Fruit fly (Drosophila melanogaster) whole organism, prepupa: ENCODE data around the gene CG5181.

Experiments
- CG10669 ChIP-seq: fragments of 200-800 bp; sonication (Bioruptor generic); optimal IDR thresholded peaks from 3 replicates; lab custom pipeline; 2018; ENCODE audit warnings: missing biosample characterization, mild to moderate bottlenecking, missing genetic modification characterization, moderate library complexity
- CG11294 ChIP-seq: fragments of 200-800 bp; sonication (Bioruptor generic); IDR thresholded peaks from 2 replicates; pipeline ENCODE4 v1.3.6; 2022; ENCODE audit warnings: missing biosample characterization, missing genetic modification characterization
- CG11762 ChIP-seq: fragments of 200-800 bp; sonication (Bioruptor generic); optimal IDR thresholded peaks from 3 replicates; lab custom pipeline; 2016; ENCODE audit warnings: missing biosample characterization, missing genetic modification characterization; ENCODE audit not compliant: insufficient read depth
- CG15336 ChIP-seq: fragments of 200-800 bp; sonication (Bioruptor generic); IDR thresholded peaks from 2 replicates; pipeline ENCODE4 v1.3.6; 2022; ENCODE audit warnings: missing biosample characterization, missing genetic modification characterization
- CG1621 ChIP-seq: fragments of 200-800 bp; sonication (Bioruptor generic); optimal IDR thresholded peaks from 3 replicates; lab custom pipeline; 2018; ENCODE audit warnings: missing biosample characterization, mild to moderate bottlenecking, missing genetic modification characterization
- CG16779 ChIP-seq: fragments of 200-800 bp; sonication (Bioruptor generic); optimal IDR thresholded peaks from 3 replicates; lab custom pipeline; 2017; ENCODE audit warnings: missing biosample characterization, mild to moderate bottlenecking, missing genetic modification characterization
- CG3032 ChIP-seq: fragments of 200-800 bp; optimal IDR thresholded peaks from 2 replicates; lab custom pipeline; 2019; ENCODE audit warnings: missing biosample characterization, mild to moderate bottlenecking, missing genetic modification characterization, moderate library complexity
- CG31627 ChIP-seq: fragments of 200-800 bp; sonication (Bioruptor generic); optimal IDR thresholded peaks from 3 replicates; lab custom pipeline; 2016; ENCODE audit warnings: missing biosample characterization, missing genetic modification characterization
- CG32006 ChIP-seq: fragments of 200-800 bp; sonication (Bioruptor generic); optimal IDR thresholded peaks from 3 replicates; lab custom pipeline; 2017; ENCODE audit warnings: missing biosample characterization, mild to moderate bottlenecking, missing genetic modification characterization
- CG3919 ChIP-seq: fragments of 200-800 bp; sonication (Bioruptor generic); optimal IDR thresholded peaks from 3 replicates; lab custom pipeline; 2016; ENCODE audit warnings: missing biosample characterization, missing genetic modification characterization
- CG4318 ChIP-seq: fragments of 200-800 bp; sonication (Bioruptor generic); optimal IDR thresholded peaks from 3 replicates; lab custom pipeline; 2017; ENCODE audit warnings: missing biosample characterization, mild to moderate bottlenecking, missing genetic modification characterization
- CG6276 ChIP-seq: fragments of 200-800 bp; sonication (Bioruptor generic); optimal IDR thresholded peaks from 2 replicates; lab custom pipeline; 2017; ENCODE audit warnings: missing biosample characterization, mild to moderate bottlenecking, missing genetic modification characterization
- CG6792 ChIP-seq: fragments of 200-800 bp; sonication (Bioruptor generic); optimal IDR thresholded peaks from 3 replicates; lab custom pipeline; 2016; ENCODE audit warnings: missing biosample characterization, missing genetic modification characterization
- CG6808 ChIP-seq: fragments of 200-800 bp; sonication (Bioruptor generic); optimal IDR thresholded peaks from 3 replicates; lab custom pipeline; 2017; ENCODE audit warnings: missing biosample characterization, missing genetic modification characterization, mild to moderate bottlenecking, moderate library complexity, missing genetic modification reagents
- CG8119 ChIP-seq: fragments of 200-800 bp; sonication (Bioruptor generic); IDR thresholded peaks from 3 replicates; pipeline ENCODE4 v1.3.6; 2022; ENCODE audit warnings: missing biosample characterization, missing genetic modification characterization
- CG8632 ChIP-seq: fragments of 200-800 bp; sonication (Bioruptor generic); optimal IDR thresholded peaks from 3 replicates; lab custom pipeline; 2016; ENCODE audit warnings: missing biosample characterization, missing genetic modification characterization
- CG9139 ChIP-seq: fragments of 200-800 bp; sonication (Bioruptor generic); optimal IDR thresholded peaks from 3 replicates; lab custom pipeline; 2017; ENCODE audit warnings: missing biosample characterization, mild to moderate bottlenecking, missing genetic modification characterization
- Eip75B ChIP-seq: fragments of 200-800 bp; sonication (Bioruptor generic); optimal IDR thresholded peaks from 3 replicates; lab custom pipeline; 2016; ENCODE audit warnings: missing biosample characterization, missing genetic modification characterization
- Eip78C ChIP-seq: fragments of 200-800 bp; sonication (Bioruptor generic); peaks from one replicate; lab custom pipeline; 2016; ENCODE audit warnings: missing biosample characterization, missing genetic modification characterization
- Ets21C ChIP-seq: fragments of 200-800 bp; sonication (Bioruptor generic); optimal IDR thresholded peaks from 3 replicates; lab custom pipeline; 2016; ENCODE audit warnings: missing biosample characterization, missing genetic modification characterization
- Ets96B ChIP-seq: fragments of 200-800 bp; optimal IDR thresholded peaks from 2 replicates; lab custom pipeline; 2019; ENCODE audit warnings: missing biosample characterization, mild to moderate bottlenecking, missing genetic modification characterization, moderate library complexity
- Gug ChIP-seq: fragments of 200-800 bp; sonication (Bioruptor generic); IDR thresholded peaks from 2 replicates; pipeline ENCODE4 v1.3.6; 2022; ENCODE audit warnings: missing biosample characterization, missing genetic modification characterization
- Hr38 ChIP-seq: sonication (Bioruptor generic); optimal IDR thresholded peaks from 2 replicates; lab custom pipeline; 2016; ENCODE audit warnings: missing biosample characterization, missing genetic modification characterization
- Hr39 ChIP-seq: fragments of 200-800 bp; sonication (Bioruptor generic); optimal IDR thresholded peaks from 2 replicates; lab custom pipeline; 2016; ENCODE audit warnings: missing biosample characterization, missing genetic modification characterization
- Hr4 ChIP-seq: fragments of 200-800 bp; sonication (Bioruptor generic); optimal IDR thresholded peaks from 3 replicates; lab custom pipeline; 2016; ENCODE audit warnings: missing biosample characterization, missing genetic modification characterization
- Lpt ChIP-seq: fragments of 200-800 bp; sonication (Bioruptor generic); optimal IDR thresholded peaks from 3 replicates; lab custom pipeline; 2016; ENCODE audit warnings: missing biosample characterization, missing genetic modification characterization
- Met ChIP-seq: fragments of 200-800 bp; sonication (Bioruptor generic); optimal IDR thresholded peaks from 3 replicates; lab custom pipeline; 2016; ENCODE audit warnings: missing biosample characterization, missing genetic modification characterization
- OdsH ChIP-seq: fragments of 200-800 bp; sonication (Bioruptor generic); optimal IDR thresholded peaks from 3 replicates; lab custom pipeline; 2016; ENCODE audit warnings: missing biosample characterization, missing genetic modification characterization
- Sox102F ChIP-seq: fragments of 200-800 bp; sonication (Bioruptor generic); optimal IDR thresholded peaks from 2 replicates; lab custom pipeline; 2016; ENCODE audit warnings: missing biosample characterization, mild to moderate bottlenecking, missing genetic modification characterization
- achi ChIP-seq: fragments of 200-800 bp; sonication (Bioruptor generic); optimal IDR thresholded peaks from 3 replicates; lab custom pipeline; 2016; ENCODE audit warnings: missing biosample characterization, missing genetic modification characterization
- cyc ChIP-seq: fragments of 200-800 bp; sonication (Bioruptor generic); optimal IDR thresholded peaks from 3 replicates; lab custom pipeline; 2016; ENCODE audit warnings: missing biosample characterization, missing genetic modification characterization
- dac ChIP-seq: fragments of 200-800 bp; sonication (Bioruptor generic); optimal IDR thresholded peaks from 2 replicates; lab custom pipeline; 2017; ENCODE audit warnings: missing biosample characterization, mild to moderate bottlenecking, missing genetic modification characterization
- dsx ChIP-seq: fragments of 200-800 bp; optimal IDR thresholded peaks from 3 replicates; lab custom pipeline; 2019; ENCODE audit warnings: missing biosample characterization, mild to moderate bottlenecking, missing genetic modification characterization, moderate library complexity; ENCODE audit not compliant: poor library complexity, severe bottlenecking
- eg ChIP-seq: fragments of 200-800 bp; sonication (Bioruptor generic); IDR thresholded peaks from 3 replicates; pipeline ENCODE4 v1.3.6; 2022; ENCODE audit warnings: missing biosample characterization, missing genetic modification characterization
- esn ChIP-seq: fragments of 200-800 bp; sonication (Bioruptor generic); optimal IDR thresholded peaks from 2 replicates; lab custom pipeline; 2016; ENCODE audit warnings: missing biosample characterization, mild to moderate bottlenecking, missing genetic modification characterization, moderate library complexity
- fd59A ChIP-seq: fragments of 200-800 bp; sonication (Bioruptor generic); optimal IDR thresholded peaks from 2 replicates; lab custom pipeline; 2017; ENCODE audit warnings: missing biosample characterization, mild to moderate bottlenecking, missing genetic modification characterization, missing genetic modification reagents
- fd85E ChIP-seq: fragments of 200-800 bp; sonication (Bioruptor generic); optimal IDR thresholded peaks from 3 replicates; lab custom pipeline; 2016; ENCODE audit warnings: missing biosample characterization, missing genetic modification characterization
- fkh ChIP-seq: fragments of 200-800 bp; sonication (Bioruptor generic); optimal IDR thresholded peaks from 3 replicates; lab custom pipeline; 2017; ENCODE audit warnings: missing biosample characterization, mild to moderate bottlenecking, missing genetic modification characterization, moderate library complexity
- lz ChIP-seq: fragments of 200-800 bp; sonication (Bioruptor generic); optimal IDR thresholded peaks from 3 replicates; lab custom pipeline; 2016; ENCODE audit warnings: missing biosample characterization, missing genetic modification characterization
- net ChIP-seq: fragments of 200-800 bp; sonication (Bioruptor generic); optimal IDR thresholded peaks from 3 replicates; lab custom pipeline; 2016; ENCODE audit warnings: missing biosample characterization, missing genetic modification characterization
- pdm3 ChIP-seq: fragments of 200-800 bp; sonication (Bioruptor generic); optimal IDR thresholded peaks from 3 replicates; lab custom pipeline; 2016; ENCODE audit warnings: missing biosample characterization, missing genetic modification characterization
- salr ChIP-seq, 2 experiments: fragments of 200-800 bp; sonication (Bioruptor generic); optimal IDR thresholded peaks; 3 replicates each; lab custom pipeline; 2016 to 2018; ENCODE audit warnings: missing biosample characterization in 2 of 2, missing genetic modification characterization in 2 of 2, mild to moderate bottlenecking in 1 of 2
- spab ChIP-seq: fragments of 200-800 bp; sonication (Bioruptor generic); optimal IDR thresholded peaks from 2 replicates; lab custom pipeline; 2017; ENCODE audit warnings: missing biosample characterization, mild to moderate bottlenecking, missing genetic modification characterization, missing genetic modification reagents
- svp ChIP-seq: fragments of 200-800 bp; sonication (Bioruptor generic); peaks from one replicate; lab custom pipeline; 2016; ENCODE audit warnings: missing biosample characterization, missing genetic modification characterization
- vri ChIP-seq: fragments of 200-800 bp; sonication (Bioruptor generic); optimal IDR thresholded peaks from 3 replicates; lab custom pipeline; 2016; ENCODE audit warnings: missing biosample characterization, mild to moderate bottlenecking, missing genetic modification characterization

Gene CG5181

dm6 chr2L:7418148-7418988, 8.8 kb upstream of the CG5181 start (continued):
- TF ChIP-seq CG11294 (0 out of 2 replicates have a peak, but pooled peaks have one; percentile 48), Met (GFP tag; lab: Kevin White, UChicago) (peak; percentile 88), OdsH (GFP tag; lab: Kevin White, UChicago) (peak; percentile 85), Hr38 (GFP tag; lab: Kevin White, UChicago) (no peak), vri (peak; percentile 58), CG16779 (tag; lab: Kevin White, UChicago) (peak; percentile 74), CG11762 (peak; percentile 79), Gug (GFP tag; lab: Robert Waterston, UW) (peak; percentile 38), achi (GFP tag; lab: Kevin White, UChicago) (peak; percentile 89), CG6792 (peak; percentile 82), pdm3 (GFP tag; lab: Kevin White, UChicago) (peak; percentile 65), svp (GFP tag; lab: Kevin White, UChicago) (peak; percentile 98), dsx (peak; percentile 57), fkh (GFP tag; lab: Kevin White, UChicago) (peak; percentile 70), fd59A (peak; percentile 68), Ets96B (tag; lab: Kevin White, UChicago) (peak; percentile 85), dac (GFP tag; lab: Kevin White, UChicago) (peak; percentile 39), CG9139 (GFP tag; lab: Kevin White, UChicago) (peak; percentile 45), CG8119 (peak; percentile 85), Ets21C (peak; percentile 52), CG8632 (peak; percentile 86), CG32006 (GFP tag; lab: Kevin White, UChicago) (peak; percentile 87), Hr4 (GFP tag; lab: Kevin White, UChicago) (peak; percentile 78), Eip78C (GFP tag; lab: Kevin White, UChicago) (peak; percentile 96), Eip75B (GFP tag; lab: Kevin White, UChicago) (peak; percentile 62), net (GFP tag; lab: Kevin White, UChicago) (peak; percentile 67), fd85E (GFP tag; lab: Kevin White, UChicago) (peak; percentile 23), salr (GFP tag; optimal IDR thresholded peaks at IDR 0.05; lab: Kevin White, UChicago) (peak; percentile 42 to 74), CG31627 (GFP tag; lab: Kevin White, UChicago) (peak; percentile 83), eg (GFP tag; lab: Robert Waterston, UW) (peak; percentile 44; the same call in 2 of the 3 replicates)

- TF ChIP-seq CG9139 (GFP tag; lab: Kevin White, UChicago) (no peak), esn (peak; percentile 63), CG8632 (no peak), svp (GFP tag; lab: Kevin White, UChicago) (no peak), Sox102F (no peak), lz (GFP tag; lab: Kevin White, UChicago) (peak; percentile 47), CG6792 (no peak), Gug (GFP tag; lab: Robert Waterston, UW) (no peak), Hr39 (GFP tag; lab: Kevin White, UChicago) (no peak), Eip78C (GFP tag; lab: Kevin White, UChicago) (peak; percentile 67), dsx (no peak), CG3032 (tag; lab: Kevin White, UChicago) (peak; percentile 47), Lpt (no peak), achi (GFP tag; lab: Kevin White, UChicago) (no peak), spab (no peak), CG6808 (GFP tag; lab: Kevin White, UChicago) (no peak), CG31627 (GFP tag; lab: Kevin White, UChicago) (peak; percentile 54), CG3919 (GFP tag; lab: Kevin White, UChicago) (no peak), OdsH (GFP tag; lab: Kevin White, UChicago) (no peak), Hr38 (GFP tag; lab: Kevin White, UChicago) (no peak), net (GFP tag; lab: Kevin White, UChicago) (no peak), eg (GFP tag; lab: Robert Waterston, UW) (no peak), CG32006 (GFP tag; lab: Kevin White, UChicago) (no peak), cyc (GFP tag; lab: Kevin White, UChicago) (peak; percentile 17), CG4318 (GFP tag; lab: Kevin White, UChicago) (no peak), pdm3 (GFP tag; lab: Kevin White, UChicago) (no peak), CG15336 (GFP tag; lab: Robert Waterston, UW) (no peak), Hr4 (GFP tag; lab: Kevin White, UChicago) (no peak), CG1621 (tag; lab: Kevin White, UChicago) (no peak), fd59A (no peak), CG11762 (no peak), CG10669 (GFP tag; lab: Kevin White, UChicago) (no peak), CG6276 (GFP tag; lab: Kevin White, UChicago) (no peak)
Observed at dm6 chr2L:7411947-7412621, 2.5 kb upstream of the CG5181 start, which contains the start of gene chm. TSS of gene chm (plus strand) at chr2L:7412417.
